Worm (Caenorhabditis elegans) whole organism, L4/young adult: ENCODE results near the gene B0496.11.

Experiments
- dao-5 ChIP-seq: sonication (generic microtip); optimal IDR thresholded peaks from 2 replicates; lab custom pipeline; 2016; ENCODE audit warnings: missing genotype, missing genetic modification characterization, moderate library complexity, missing compliant biosample characterization
- him-1 ChIP-seq: sonication (generic microtip); optimal IDR thresholded peaks from 2 replicates; lab custom pipeline; 2016; ENCODE audit warnings: missing genotype, missing genetic modification reagents, missing genetic modification characterization, missing compliant biosample characterization

DNA sequence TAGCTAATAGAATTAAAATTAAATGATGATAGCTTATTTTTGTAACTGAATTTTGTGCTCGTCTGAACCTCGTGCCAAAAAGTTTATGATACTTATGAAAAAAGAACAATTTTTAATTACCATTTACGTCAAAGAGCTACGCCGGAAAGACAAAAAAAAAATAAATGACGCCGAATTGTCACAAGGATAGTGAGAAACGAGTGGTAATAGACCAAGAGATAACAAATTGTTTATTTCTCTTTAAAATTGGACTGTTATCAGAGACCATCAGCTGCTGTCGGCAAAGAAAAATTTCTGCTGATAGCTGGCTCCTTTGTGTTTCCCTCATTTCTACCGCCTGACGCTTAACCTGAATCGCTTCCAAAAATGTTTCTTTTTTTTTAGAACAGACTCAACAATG, 40.1 kb downstream of the B0496.11 start, which contains the start of gene pitr-1:
- no peak for TF ChIP-seq dao-5 (tag; lab: Kevin White, UChicago)
- TF ChIP-seq him-1 (tag; lab: Kevin White, UChicago) = no peak
